Fruit fly (Drosophila melanogaster): ENCODE data around the gene CG17801.
"Not testable (repeated sequence)": the region's sequence is repeated elsewhere in the genome, so short reads cannot be mapped to it uniquely, and the experiment has no call there.

The CG17801 gene

dm6 chr3R:17803025-17803424, 3.9 kb downstream of the CG17801 start, which contains the start of gene CG17806:
CG17806 (minus strand) TSS chr3R:17803260.
- no peak for TF ChIP-seq noc (tag; optimal IDR thresholded peaks at IDR 0.05)

DNA sequence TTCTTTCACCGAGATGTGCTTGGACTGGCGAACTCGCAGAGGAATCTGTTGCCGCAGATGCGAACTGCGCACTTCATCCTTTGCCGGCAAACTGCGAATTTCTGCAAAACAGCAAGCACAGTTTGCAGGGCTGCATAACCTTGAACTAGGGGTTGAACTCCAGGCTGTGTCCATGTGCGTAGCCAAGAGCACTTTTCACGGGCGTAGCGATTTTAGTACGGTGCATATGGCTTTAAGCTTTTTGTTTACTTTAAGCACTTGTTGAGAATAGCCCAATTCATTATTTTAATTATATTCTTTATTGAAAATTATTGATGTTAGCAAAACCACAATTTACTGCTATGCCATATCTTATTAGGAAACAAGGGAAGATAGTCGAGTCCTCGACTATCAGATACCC, 5.6 kb downstream of the CG17801 start, which contains the start of gene CG17803:
TSS of gene CG17803 (minus strand) at position 249 of the 400 bp plus-strand sequence.
- TF ChIP-seq noc (tag; optimal IDR thresholded peaks at IDR 0.05), result no peak

dm6 chr3R:17798211-17798737, 8.6 kb downstream of the CG17801 start, which contains the start of gene CG7379:
CG7379 (minus strand) TSS chr3R:17798304.
- TF ChIP-seq noc (tag; optimal IDR thresholded peaks at IDR 0.05), result peak; percentile 85

DNA sequence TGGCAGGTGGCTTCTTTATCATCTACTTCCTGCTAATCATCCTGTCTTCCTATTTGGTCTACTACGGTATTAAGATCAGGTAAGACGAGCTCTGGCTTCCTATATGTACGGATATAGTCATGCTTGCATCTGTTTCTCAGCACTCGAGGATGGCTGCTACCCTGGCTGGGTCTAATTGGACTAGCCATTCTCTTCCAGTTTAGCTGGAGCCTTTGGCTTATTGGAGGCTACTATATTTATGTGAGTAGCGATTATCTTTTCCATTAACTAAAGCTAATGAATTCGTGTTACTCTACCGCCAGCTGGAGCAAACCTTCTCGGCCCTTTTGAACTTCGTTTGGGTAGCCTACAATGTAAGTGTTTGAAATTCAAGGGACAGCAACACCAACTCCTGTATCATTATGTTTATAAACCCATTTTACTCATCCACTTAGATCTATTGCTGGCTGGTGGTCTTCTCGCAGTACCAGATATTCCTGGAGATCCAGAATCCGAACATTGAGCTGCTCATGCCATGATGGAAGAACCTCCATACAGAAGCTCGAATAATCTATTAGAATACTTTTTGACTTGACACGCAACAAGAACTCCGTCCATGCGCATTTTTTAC, 11.2 kb downstream of the CG17801 start:
- TF ChIP-seq noc (tag; optimal IDR thresholded peaks at IDR 0.05), result no peak

dm6 chr3R:17795075-17795420, 11.8 kb downstream of the CG17801 start, which contains the start of gene pasi1:
pasi1 (plus strand) TSS chr3R:17795075.
- TF ChIP-seq noc (tag; optimal IDR thresholded peaks at IDR 0.05), result no peak

DNA sequence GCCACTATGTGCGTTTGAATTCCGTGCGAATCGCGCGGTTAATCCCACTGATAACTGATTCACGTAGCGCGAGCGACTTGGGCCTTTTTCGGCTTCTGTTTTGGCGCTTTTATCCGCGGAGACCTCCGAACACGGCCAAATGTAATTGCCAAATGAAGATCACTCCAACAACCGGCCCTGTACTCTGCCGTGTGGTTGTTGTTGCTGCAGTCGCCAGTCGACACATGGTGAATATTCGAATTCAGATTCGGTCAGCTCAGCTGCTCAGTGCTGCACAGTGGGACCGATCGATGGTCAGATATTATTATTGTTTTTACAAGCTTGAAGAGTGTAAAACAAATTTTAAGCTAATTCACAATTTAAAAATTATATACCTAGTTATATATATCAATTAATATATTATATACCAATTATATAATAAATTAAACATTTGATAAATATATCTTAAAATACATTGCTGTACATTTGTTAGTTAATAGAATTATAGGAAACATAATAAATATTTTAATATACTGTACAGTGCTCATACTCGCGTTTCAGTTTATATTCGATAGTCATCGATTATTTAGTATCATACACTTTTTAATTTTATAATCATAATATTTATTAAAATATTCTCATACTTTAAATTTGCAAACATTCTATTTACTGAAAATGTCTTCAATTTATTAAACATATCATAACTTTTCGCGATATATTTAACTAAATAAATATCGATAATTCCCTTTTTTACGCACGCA, 12.4 kb downstream of the CG17801 start, which contains the start of gene CG43102:
TSS of gene CG43102 (minus strand) at position 156 of the 740 bp plus-strand sequence.
- TF ChIP-seq noc (tag; optimal IDR thresholded peaks at IDR 0.05), result peak; percentile 21

DNA sequence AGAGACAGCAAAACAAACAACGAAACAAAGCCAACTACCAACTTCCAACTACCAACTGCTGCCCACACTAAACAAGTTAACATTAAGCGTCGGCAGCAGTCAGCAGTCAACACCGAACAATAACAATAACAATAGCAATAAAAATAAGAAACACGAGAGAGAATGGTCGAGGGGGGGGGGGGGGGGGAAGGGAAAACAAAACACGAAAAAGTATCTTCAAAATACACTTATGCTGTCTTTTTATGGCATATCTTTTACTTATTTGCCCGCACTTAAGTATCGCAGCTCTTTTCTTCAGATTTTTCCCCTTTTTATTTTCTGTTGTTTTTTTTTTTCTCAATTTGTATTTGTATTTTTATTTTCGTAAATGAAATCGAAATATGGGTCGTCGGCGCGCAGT, 13.6 kb downstream of the CG17801 start:
- no peak for TF ChIP-seq noc (tag; optimal IDR thresholded peaks at IDR 0.05)

dm6 chr3R:17789937-17790336, 16.9 kb downstream of the CG17801 start:
- no peak for TF ChIP-seq noc (tag; optimal IDR thresholded peaks at IDR 0.05)

- no peak for TF ChIP-seq noc (tag; optimal IDR thresholded peaks at IDR 0.05)
Observed at dm6 chr3R:17787780-17788179, 19.1 kb downstream of the CG17801 start.

- TF ChIP-seq noc (tag; optimal IDR thresholded peaks at IDR 0.05), result no peak
Observed at dm6 chr3R:17784189-17784588, 22.7 kb downstream of the CG17801 start.

DNA sequence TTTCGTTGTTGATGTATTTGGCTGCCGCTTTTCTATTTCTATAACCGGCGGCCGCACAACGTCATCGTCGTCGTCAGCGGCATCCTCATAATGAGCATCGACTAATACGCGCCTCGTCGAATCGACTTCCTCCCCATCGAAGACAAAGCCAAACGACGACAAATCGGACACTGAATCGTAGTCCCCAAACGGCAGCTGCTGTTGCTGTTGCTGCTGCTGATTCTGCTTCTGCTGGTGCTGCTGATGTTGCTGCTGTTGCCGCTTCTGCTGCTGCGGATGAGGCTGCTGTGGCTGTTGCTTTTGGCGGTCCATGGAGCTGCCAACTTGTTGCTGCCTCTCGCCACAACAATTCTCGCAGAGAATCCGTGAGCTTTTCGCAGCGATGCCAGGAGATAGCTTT, 23.7 kb downstream of the CG17801 start:
- no peak for TF ChIP-seq noc (tag; optimal IDR thresholded peaks at IDR 0.05)

DNA sequence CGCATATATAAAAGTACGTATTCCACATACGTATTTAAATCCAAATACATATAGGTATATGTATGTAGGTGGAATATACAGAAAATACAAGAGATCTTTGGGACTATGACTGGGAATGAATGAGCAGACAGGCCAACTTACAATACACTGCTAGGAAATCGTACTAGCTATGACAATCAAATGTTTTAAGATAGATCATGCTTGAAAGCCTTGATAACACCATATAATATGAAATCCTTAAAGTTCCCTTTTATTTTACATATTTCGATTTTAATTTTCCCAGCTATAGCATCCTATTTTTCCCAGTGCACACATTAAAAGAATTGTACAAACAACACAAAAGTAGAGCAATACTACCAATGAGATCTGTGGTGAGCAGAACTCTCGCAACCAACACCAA, 25.5 kb downstream of the CG17801 start:
- peak; percentile 73 for TF ChIP-seq noc (tag; optimal IDR thresholded peaks at IDR 0.05)

DNA sequence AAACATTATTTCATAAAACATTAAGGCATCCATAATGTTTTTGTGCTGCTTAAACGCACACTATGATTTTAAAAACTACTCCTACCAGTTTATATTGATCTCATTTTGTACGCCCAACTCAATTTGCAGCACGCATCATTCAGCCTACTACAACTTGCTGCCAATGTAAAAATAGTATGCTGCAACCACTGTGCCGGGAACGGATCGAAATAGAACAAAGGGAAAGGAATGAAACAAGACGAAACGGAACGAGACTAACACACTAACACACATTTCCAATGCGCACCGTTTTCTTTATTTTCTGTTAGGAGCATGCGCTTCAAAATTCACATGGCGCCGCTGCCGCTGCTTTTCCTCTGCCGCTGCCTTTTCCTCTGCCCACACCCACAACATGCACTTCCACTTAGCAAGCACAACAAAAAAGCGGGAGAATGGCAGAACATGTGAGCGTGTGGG, 29.9 kb downstream of the CG17801 start:
- TF ChIP-seq noc (tag; optimal IDR thresholded peaks at IDR 0.05), result no peak

- no peak for TF ChIP-seq noc (tag; optimal IDR thresholded peaks at IDR 0.05)
Observed at dm6 chr3R:17776104-17776589, 30.7 kb downstream of the CG17801 start.

DNA sequence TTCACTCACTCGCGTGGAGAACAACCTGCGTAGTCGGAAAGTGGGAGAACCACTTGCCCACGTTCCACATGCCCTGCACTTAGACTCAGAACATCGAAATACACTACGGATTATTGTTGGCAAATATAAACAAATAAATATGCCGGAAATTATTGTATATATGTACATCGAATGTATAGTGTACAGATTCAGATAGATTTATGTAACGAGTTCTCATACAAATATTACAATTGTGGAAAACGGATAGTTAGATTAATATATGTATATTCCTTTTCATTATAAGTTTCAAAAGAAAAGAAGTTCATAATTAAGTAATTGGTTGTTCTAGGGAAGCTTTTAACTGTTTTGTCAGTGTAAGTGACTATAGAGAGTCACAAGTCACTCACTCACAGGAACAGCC, 32.3 kb downstream of the CG17801 start:
- TF ChIP-seq noc (tag; optimal IDR thresholded peaks at IDR 0.05), result no peak

DNA sequence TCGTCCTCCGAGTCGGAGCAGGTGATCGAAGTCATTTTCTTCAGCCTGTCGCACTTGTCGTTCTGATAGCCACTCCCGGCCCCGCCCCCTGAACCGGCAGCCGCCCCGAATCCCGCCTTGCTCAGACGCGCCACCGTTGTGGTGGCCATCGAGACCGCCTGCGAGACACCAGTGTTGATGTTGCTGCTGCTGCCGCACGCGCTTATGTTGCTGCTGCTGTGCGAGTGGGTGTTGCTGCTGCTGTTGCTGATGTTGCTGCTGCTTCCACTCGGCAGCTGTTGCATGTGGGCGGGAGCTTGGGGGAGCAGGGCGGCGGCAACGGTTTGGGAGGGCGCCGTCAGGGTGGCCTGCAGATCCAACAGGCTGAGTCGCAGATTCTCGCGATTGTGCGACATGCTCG, 33.0 kb downstream of the CG17801 start:
- TF ChIP-seq noc (tag; optimal IDR thresholded peaks at IDR 0.05), result no peak

- not testable (repeated sequence) for TF ChIP-seq noc (tag; optimal IDR thresholded peaks at IDR 0.05)
Observed at dm6 chr3R:17763088-17763487, 43.8 kb downstream of the CG17801 start, which contains the start of gene TyrR. TyrR (minus strand) TSS chr3R:17763188.

All from whole organism, larva.